Worm (Caenorhabditis elegans) whole organism, L1 larva: ENCODE data around the gene sul-1.

Experiments
- C16A3.4 ChIP-seq: fragments of 150-350 bp; optimal IDR thresholded peaks from 2 replicates; lab custom pipeline; 2014; ENCODE audit warnings: missing biosample characterization, missing genetic modification characterization
- C34B4.2 ChIP-seq: sonication (generic microtip); optimal IDR thresholded peaks from 2 replicates; lab custom pipeline; 2017; ENCODE audit warnings: mild to moderate bottlenecking, missing genetic modification characterization, missing compliant biosample characterization
- aha-1 ChIP-seq: fragments of 150-350 bp; optimal IDR thresholded peaks from 2 replicates; lab custom pipeline; 2014; ENCODE audit warnings: missing biosample characterization, missing genetic modification characterization
- ceh-63 ChIP-seq: fragments of 200-800 bp; sonication (Bioruptor generic); optimal IDR thresholded peaks from 2 replicates; lab custom pipeline; 2018; ENCODE audit warnings: mild to moderate bottlenecking, missing genetic modification characterization, missing compliant biosample characterization
- ceh-8 ChIP-seq: fragments of 200-800 bp; sonication (Bioruptor generic); optimal IDR thresholded peaks from 2 replicates; lab custom pipeline; 2018; ENCODE audit warnings: mild to moderate bottlenecking, missing genetic modification characterization, moderate library complexity, missing compliant biosample characterization
- ceh-88 ChIP-seq: fragments of 200-800 bp; sonication (Bioruptor generic); IDR thresholded peaks from 2 replicates; pipeline ENCODE4 v1.3.6; 2022; ENCODE audit warnings: missing genetic modification characterization, missing compliant biosample characterization
- ceh-90 ChIP-seq: sonication (generic microtip); optimal IDR thresholded peaks from 2 replicates; lab custom pipeline; 2016; ENCODE audit warnings: missing genetic modification characterization, missing compliant biosample characterization
- ces-1 ChIP-seq: fragments of 150-350 bp; optimal IDR thresholded peaks from 2 replicates; lab custom pipeline; 2014; ENCODE audit warnings: missing biosample characterization, missing genetic modification reagents, missing genetic modification characterization
- elt-2 ChIP-seq: sonication (generic microtip); optimal IDR thresholded peaks from 2 replicates; lab custom pipeline; 2016; ENCODE audit warnings: missing genetic modification characterization, mild to moderate bottlenecking, inconsistent platforms, missing compliant biosample characterization, missing genetic modification reagents
- ets-5 ChIP-seq: fragments of 200-800 bp; sonication (Bioruptor generic); IDR thresholded peaks from 2 replicates; pipeline ENCODE4 v1.3.6; 2022; ENCODE audit warnings: missing genetic modification characterization, missing compliant biosample characterization
- fkh-4 ChIP-seq: sonication (generic microtip); optimal IDR thresholded peaks from 2 replicates; lab custom pipeline; 2016; ENCODE audit warnings: missing compliant biosample characterization, missing genetic modification characterization, borderline replicate concordance
- grh-1 ChIP-seq: fragments of 200-800 bp; sonication (Bioruptor generic); IDR thresholded peaks from 2 replicates; pipeline ENCODE4 v1.3.6; 2022; ENCODE audit warnings: missing genetic modification reagents, missing genetic modification characterization, missing compliant biosample characterization
- hlh-17 ChIP-seq: fragments of 200-800 bp; sonication (Bioruptor generic); optimal IDR thresholded peaks from 2 replicates; lab custom pipeline; 2018; ENCODE audit warnings: missing genetic modification characterization, mild to moderate bottlenecking, missing compliant biosample characterization, moderate library complexity, borderline replicate concordance
- hlh-4 ChIP-seq: sonication (generic microtip); optimal IDR thresholded peaks from 2 replicates; lab custom pipeline; 2016; ENCODE audit warnings: mild to moderate bottlenecking, missing genetic modification characterization, missing compliant biosample characterization
- isw-1 ChIP-seq: fragments of 200-800 bp; sonication (Bioruptor generic); IDR thresholded peaks from 2 replicates; pipeline ENCODE4 v1.3.6; 2022; ENCODE audit warnings: missing genetic modification characterization, missing compliant biosample characterization
- jun-1 ChIP-seq: fragments of 150-350 bp; optimal IDR thresholded peaks from 2 replicates; lab custom pipeline; 2014; ENCODE audit warnings: missing biosample characterization, missing genetic modification reagents, missing genetic modification characterization
- lin-13 ChIP-seq: fragments of 150-350 bp; optimal IDR thresholded peaks from 2 replicates; lab custom pipeline; 2014; ENCODE audit warnings: missing biosample characterization, missing genetic modification reagents, missing genetic modification characterization
- lin-15B ChIP-seq: fragments of 150-350 bp; sonication (generic microtip); optimal IDR thresholded peaks from 3 replicates; lab custom pipeline; 2014; ENCODE audit warnings: missing biosample characterization, missing genetic modification characterization
- lin-35 ChIP-seq, 2 experiments: fragments of 150-350 bp; optimal IDR thresholded peaks; 2 replicates each; lab custom pipeline; 2014; ENCODE audit warnings: missing biosample characterization in 2 of 2, missing genetic modification characterization in 2 of 2, missing genetic modification reagents in 2 of 2
- lir-3 ChIP-seq: sonication (generic microtip); optimal IDR thresholded peaks from 2 replicates; lab custom pipeline; 2016; ENCODE audit warnings: mild to moderate bottlenecking, missing genetic modification characterization, moderate library complexity, missing compliant biosample characterization; ENCODE audit not compliant: poor library complexity
- mdl-1 ChIP-seq, 2 experiments: fragments of 150-350 bp; optimal IDR thresholded peaks; 2 replicates each; lab custom pipeline; 2014 to 2017; ENCODE audit warnings: missing biosample characterization in 2 of 2, missing genetic modification characterization in 2 of 2, inconsistent platforms in 1 of 2
- nhr-20 ChIP-seq: sonication (generic microtip); optimal IDR thresholded peaks from 2 replicates; lab custom pipeline; 2016; ENCODE audit warnings: mild to moderate bottlenecking, missing genetic modification characterization, missing compliant biosample characterization
- nhr-237 ChIP-seq: fragments of 150-350 bp; optimal IDR thresholded peaks from 2 replicates; lab custom pipeline; 2014; ENCODE audit warnings: missing biosample characterization, missing genetic modification characterization
- nhr-28 ChIP-seq: fragments of 150-350 bp; optimal IDR thresholded peaks from 2 replicates; lab custom pipeline; 2014; ENCODE audit warnings: missing biosample characterization, missing genetic modification characterization
- nhr-76 ChIP-seq: sonication (generic microtip); optimal IDR thresholded peaks from 2 replicates; lab custom pipeline; 2017; ENCODE audit warnings: missing biosample characterization, missing genetic modification characterization
- nhr-77 ChIP-seq: fragments of 150-350 bp; optimal IDR thresholded peaks from 2 replicates; lab custom pipeline; 2014; ENCODE audit warnings: missing biosample characterization, missing genetic modification characterization
- nhr-84 ChIP-seq: sonication (generic microtip); optimal IDR thresholded peaks from 2 replicates; lab custom pipeline; 2017; ENCODE audit warnings: missing biosample characterization, missing genetic modification characterization
- pag-3 ChIP-seq: sonication (generic microtip); optimal IDR thresholded peaks from 2 replicates; lab custom pipeline; 2017; ENCODE audit warnings: missing genetic modification characterization, mild to moderate bottlenecking, missing compliant biosample characterization, antibody characterized with exemption, borderline replicate concordance; ENCODE audit not compliant: insufficient read depth
- rnt-1 ChIP-seq: sonication (generic microtip); optimal IDR thresholded peaks from 2 replicates; lab custom pipeline; 2016; ENCODE audit warnings: mild to moderate bottlenecking, missing genetic modification characterization, moderate library complexity, missing compliant biosample characterization
- skn-1 ChIP-seq: fragments of 150-350 bp; optimal IDR thresholded peaks from 2 replicates; lab custom pipeline; 2014; ENCODE audit warnings: missing biosample characterization, missing genetic modification characterization
- snpc-4 ChIP-seq: fragments of 150-350 bp; optimal IDR thresholded peaks from 2 replicates; lab custom pipeline; 2014; ENCODE audit warnings: missing biosample characterization, missing genetic modification characterization
- swsn-7 ChIP-seq: sonication (generic microtip); optimal IDR thresholded peaks from 2 replicates; lab custom pipeline; 2016; ENCODE audit warnings: missing genetic modification characterization, missing compliant biosample characterization
- unc-130 ChIP-seq: fragments of 150-350 bp; optimal IDR thresholded peaks from 2 replicates; lab custom pipeline; 2017; ENCODE audit warnings: missing biosample characterization, missing genetic modification characterization, inconsistent platforms
- unc-62 ChIP-seq: fragments of 150-350 bp; optimal IDR thresholded peaks from 2 replicates; lab custom pipeline; 2014; ENCODE audit warnings: missing biosample characterization, missing genetic modification reagents, missing genetic modification characterization
- unc-98 ChIP-seq: fragments of 200-800 bp; sonication (Bioruptor generic); IDR thresholded peaks from 2 replicates; pipeline ENCODE4 v1.3.6; 2022; ENCODE audit warnings: missing genetic modification characterization, missing compliant biosample characterization
- zip-4 ChIP-seq: fragments of 200-800 bp; sonication (Bioruptor generic); optimal IDR thresholded peaks from 2 replicates; lab custom pipeline; 2018; ENCODE audit warnings: mild to moderate bottlenecking, missing genetic modification characterization, moderate library complexity, missing compliant biosample characterization

sul-1 gene

DNA sequence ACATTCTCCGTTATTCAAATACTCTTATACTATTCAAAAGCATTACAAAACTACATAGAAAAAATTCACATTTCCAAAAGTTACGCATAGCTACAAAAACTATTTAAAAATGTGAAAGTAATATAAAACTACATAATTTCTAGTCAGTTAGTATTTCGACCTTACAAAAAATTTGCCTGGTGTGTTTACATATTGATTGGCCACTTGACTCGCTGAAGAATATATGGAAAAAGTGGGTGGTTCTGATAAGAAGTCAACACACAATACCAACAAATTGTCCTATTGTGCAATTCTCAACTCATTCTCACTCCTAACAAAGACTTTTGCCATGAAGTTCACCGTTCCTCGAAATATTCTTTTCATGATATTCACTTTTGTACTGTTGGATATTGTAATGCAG is 27.9 kb upstream of the sul-1 start, which contains the start of gene K09C4.1:
Gene K09C4.1, plus strand, starts transcription at position 301 of the 400 bp plus-strand sequence.
- TF ChIP-seq ceh-88 (GFP tag; lab: Robert Waterston, UW) = no peak
- TF ChIP-seq lir-3 = no peak
- no peak for TF ChIP-seq snpc-4
- TF ChIP-seq skn-1 (tag; lab: Kevin White, UChicago) = no peak
- TF ChIP-seq nhr-76 (tag; lab: Kevin White, UChicago) = no peak
- no peak for TF ChIP-seq nhr-237 (tag; lab: Kevin White, UChicago)
- TF ChIP-seq nhr-28 = no peak
- TF ChIP-seq swsn-7 (tag; lab: Kevin White, UChicago) = no peak
- TF ChIP-seq nhr-77 (tag; lab: Kevin White, UChicago) = no peak
- no peak for TF ChIP-seq rnt-1 (tag; lab: Kevin White, UChicago)
- no peak for TF ChIP-seq hlh-17 (GFP tag; lab: Kevin White, UChicago)
- no peak for TF ChIP-seq unc-130 (tag; lab: Kevin White, UChicago)
- no peak for TF ChIP-seq unc-98 (GFP tag; lab: Robert Waterston, UW)

DNA sequence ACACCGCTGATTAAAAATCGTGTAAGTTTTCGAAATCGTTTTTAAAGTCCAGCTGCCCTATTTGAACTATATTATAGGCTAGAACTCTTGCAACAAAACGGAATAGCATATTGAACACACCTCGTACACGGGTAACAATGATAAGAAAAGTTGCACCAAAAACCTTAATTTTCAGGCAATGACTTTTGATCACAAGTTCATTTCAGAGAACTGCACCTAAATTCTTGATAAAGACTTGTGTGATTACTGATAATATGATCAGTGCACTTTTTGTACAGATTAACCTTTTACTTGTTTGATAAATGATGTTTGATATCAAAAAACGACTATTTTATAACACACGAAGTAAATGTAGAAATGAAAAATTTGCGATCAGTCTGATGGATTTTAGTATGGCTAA is 27.1 kb upstream of the sul-1 start:
- TF ChIP-seq isw-1 (GFP tag; lab: Robert Waterston, UW) (no peak), C16A3.4 (tag; lab: Kevin White, UChicago) (no peak), hlh-4 (tag; lab: Kevin White, UChicago) (no peak), elt-2 (tag; lab: Kevin White, UChicago) (peak; percentile 87), lin-15B (tag; lab: Kevin White, UChicago) (no peak), ces-1 (no peak), ets-5 (GFP tag; lab: Robert Waterston, UW) (no peak), unc-130 (tag; lab: Kevin White, UChicago) (no peak), lir-3 (no peak), nhr-20 (tag; lab: Kevin White, UChicago) (peak; percentile 29), unc-62 (GFP tag; lab: Kevin White, UChicago) (no peak)

DNA sequence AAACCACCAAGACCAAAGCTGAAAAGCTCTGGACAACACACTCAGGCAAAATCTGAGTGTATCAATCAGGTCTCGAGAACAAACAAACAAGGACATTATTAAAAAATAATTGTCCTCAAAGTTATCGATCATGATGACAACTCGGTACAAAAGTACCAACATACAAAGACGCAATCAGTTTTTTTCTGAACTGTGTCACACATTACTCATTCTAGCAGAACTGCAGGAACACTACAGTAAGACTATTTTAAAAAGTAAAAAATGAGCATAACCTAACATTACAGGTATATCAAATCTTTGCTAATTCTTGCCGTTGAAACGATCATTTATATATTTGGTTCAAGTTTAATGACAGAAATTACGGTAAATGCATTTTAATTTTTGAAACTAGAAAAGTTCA is 25.5 kb upstream of the sul-1 start, which contains the start of gene K09C4.2:
Gene K09C4.2, plus strand, starts transcription at position 301 of the 400 bp plus-strand sequence.
- TF ChIP-seq swsn-7 (tag; lab: Kevin White, UChicago) = no peak
- no peak for TF ChIP-seq ceh-8
- no peak for TF ChIP-seq hlh-4 (tag; lab: Kevin White, UChicago)
- no peak for TF ChIP-seq lin-15B (tag; lab: Kevin White, UChicago)
- TF ChIP-seq ceh-90 = no peak
- no peak for TF ChIP-seq C34B4.2 (tag; lab: Kevin White, UChicago)
- TF ChIP-seq aha-1 = no peak
- TF ChIP-seq zip-4 (GFP tag; lab: Kevin White, UChicago) = no peak
- no peak for TF ChIP-seq ceh-63 (GFP tag; lab: Kevin White, UChicago)
- TF ChIP-seq skn-1 (tag; lab: Kevin White, UChicago) = no peak
- no peak for TF ChIP-seq nhr-84 (tag; lab: Kevin White, UChicago)
- no peak for TF ChIP-seq ets-5 (GFP tag; lab: Robert Waterston, UW)
- TF ChIP-seq lin-13 = no peak
- TF ChIP-seq grh-1 = no peak
- TF ChIP-seq lin-35 (GFP tag; optimal IDR thresholded peaks at IDR 0.05; lab: Kevin White, UChicago) = no peak
- no peak for TF ChIP-seq mdl-1 (tag; optimal IDR thresholded peaks at IDR 0.05; lab: Kevin White, UChicago)

ce11 chrX:3291948-3292347 is 21.2 kb upstream of the sul-1 start:
- no peak for TF ChIP-seq jun-1 (tag; lab: Kevin White, UChicago)
- TF ChIP-seq fkh-4 (tag; lab: Kevin White, UChicago) = no peak
- TF ChIP-seq pag-3 = no peak
